Fruit fly (Drosophila melanogaster): ENCODE data around the gene Nrg.
A peak's percentile ranks its signal among the peaks of the same experiment; 100 is the strongest.

Gene Nrg

dm6 chrX:8496362-8496761, 20.8 kb upstream of the Nrg start:
- peak; percentile 62 for TF ChIP-seq mirr (GFP tag; optimal IDR thresholded peaks at IDR 0.05)
- TF ChIP-seq Pdp1 (GFP tag; optimal IDR thresholded peaks at IDR 0.05) = peak in 1 of 2 experiments; percentile 55
- TF ChIP-seq sd (tag; optimal IDR thresholded peaks at IDR 0.05) = peak; percentile 31
- peak; percentile 77 for TF ChIP-seq exex (tag; optimal IDR thresholded peaks at IDR 0.05)
- no peak for TF ChIP-seq HLHmδ (GFP tag; optimal IDR thresholded peaks at IDR 0.05)
- TF ChIP-seq Lim3 (GFP tag; IDR thresholded peaks at IDR 0.05) = no peak
- no peak for TF ChIP-seq Hand (GFP tag; optimal IDR thresholded peaks at IDR 0.05)
- no peak for TF ChIP-seq NfI (GFP tag; optimal IDR thresholded peaks at IDR 0.05)
- TF ChIP-seq Atf6 (GFP tag; IDR thresholded peaks at IDR 0.05) = no peak

dm6 chrX:8497604-8498232, 19.5 kb upstream of the Nrg start:
- peak; percentile 58 for TF ChIP-seq exex (tag; optimal IDR thresholded peaks at IDR 0.05)
- no peak for TF ChIP-seq CG10979 (tag; optimal IDR thresholded peaks at IDR 0.05)
- no peak for TF ChIP-seq CG17328 (GFP tag; IDR thresholded peaks at IDR 0.05)
- TF ChIP-seq CG7928 (GFP tag; optimal IDR thresholded peaks at IDR 0.05) = no peak
- no peak for TF ChIP-seq CG17359 (tag; optimal IDR thresholded peaks at IDR 0.05)
- no peak for TF ChIP-seq CG8924 (tag; optimal IDR thresholded peaks at IDR 0.05)
- TF ChIP-seq CG31224 (GFP tag; IDR thresholded peaks at IDR 0.05) = no peak
- TF ChIP-seq Sry-β (GFP tag; optimal IDR thresholded peaks at IDR 0.05) = no peak
- no peak for TF ChIP-seq CG3281 (GFP tag; optimal IDR thresholded peaks at IDR 0.05)
- no peak for TF ChIP-seq repo (GFP tag; optimal IDR thresholded peaks at IDR 0.05)
- TF ChIP-seq CG10321 (GFP tag; IDR thresholded peaks at IDR 0.05) = no peak
- no peak for TF ChIP-seq CG8089 (GFP tag; optimal IDR thresholded peaks at IDR 0.05)
- TF ChIP-seq CG30431 (GFP tag; optimal IDR thresholded peaks at IDR 0.05) = no peak
- TF ChIP-seq unpg (GFP tag; optimal IDR thresholded peaks at IDR 0.05) = no peak
- TF ChIP-seq CG8478 (optimal IDR thresholded peaks at IDR 0.05) = no peak
- no peak for TF ChIP-seq CG1647 (GFP tag; optimal IDR thresholded peaks at IDR 0.05)
- no peak for TF ChIP-seq Abd-B (GFP tag; optimal IDR thresholded peaks at IDR 0.05)
- no peak for TF ChIP-seq CG1832 (GFP tag; optimal IDR thresholded peaks at IDR 0.05)
- no peak for TF ChIP-seq cas (GFP tag; IDR thresholded peaks at IDR 0.05)
- no peak for TF ChIP-seq CG12155 (GFP tag; optimal IDR thresholded peaks at IDR 0.05)
- TF ChIP-seq CG10462 (GFP tag; optimal IDR thresholded peaks at IDR 0.05) = no peak
- TF ChIP-seq disco-r (GFP tag; optimal IDR thresholded peaks at IDR 0.05) = no peak
- no peak for TF ChIP-seq Fer1 (GFP tag; optimal IDR thresholded peaks at IDR 0.05)
- TF ChIP-seq zfh1 (GFP tag; IDR thresholded peaks at IDR 0.05) = no peak
- peak; percentile 11 for TF ChIP-seq Hey (tag; optimal IDR thresholded peaks at IDR 0.05)
- peak; percentile 48 for TF ChIP-seq mirr (GFP tag; optimal IDR thresholded peaks at IDR 0.05)
- TF ChIP-seq btn (GFP tag; optimal IDR thresholded peaks at IDR 0.05) = no peak
- TF ChIP-seq Xbp1 (GFP tag; optimal IDR thresholded peaks at IDR 0.05) = no peak
- no peak for TF ChIP-seq eyg (GFP tag; optimal IDR thresholded peaks at IDR 0.05)
- 0 out of 3 replicates have a peak, but pooled peaks have one; percentile 11 for TF ChIP-seq row (GFP tag; IDR thresholded peaks at IDR 0.05)
- TF ChIP-seq trem (tag; optimal IDR thresholded peaks at IDR 0.05) = no peak
- no peak for TF ChIP-seq CG17385 (GFP tag; optimal IDR thresholded peaks at IDR 0.05)
- no peak for TF ChIP-seq CkIIα-i1 (GFP tag; IDR thresholded peaks at IDR 0.05)
- TF ChIP-seq bab2 (GFP tag; optimal IDR thresholded peaks at IDR 0.05) = no peak
- TF ChIP-seq cwo (GFP tag; optimal IDR thresholded peaks at IDR 0.05) = peak; percentile 60
- TF ChIP-seq caup (GFP tag; optimal IDR thresholded peaks at IDR 0.05; ENCODE audit: severe bottlenecking) = no peak
- no peak for TF ChIP-seq Optix (GFP tag; IDR thresholded peaks at IDR 0.05)
- no peak for TF ChIP-seq mam (GFP tag; optimal IDR thresholded peaks at IDR 0.05)
- TF ChIP-seq CG18262 (tag; optimal IDR thresholded peaks at IDR 0.05) = no peak
- TF ChIP-seq tin (GFP tag; optimal IDR thresholded peaks at IDR 0.05) = no peak
- no peak for TF ChIP-seq CG9437 (GFP tag; optimal IDR thresholded peaks at IDR 0.05)
- TF ChIP-seq amos (GFP tag; IDR thresholded peaks at IDR 0.05; ENCODE audit: partially characterized antibody) = no peak
